Worm (Caenorhabditis elegans) whole organism, L4 larva: ENCODE measurements around the gene K11H3.3.

Experiments used
- ama-1 ChIP-seq: fragments of 150-350 bp; optimal IDR thresholded peaks from 2 replicates; lab custom pipeline; 2014; ENCODE audit warnings: inconsistent platforms, mixed read lengths
- attf-4 ChIP-seq: sonication (generic microtip); optimal IDR thresholded peaks from 3 replicates; lab custom pipeline; 2017; ENCODE audit warnings: missing biosample characterization, missing genetic modification characterization
- lin-1 ChIP-seq: fragments of 200-800 bp; sonication (Bioruptor generic); IDR thresholded peaks from 2 replicates; pipeline ENCODE4 v1.3.6; 2022; ENCODE audit warnings: missing genetic modification reagents, missing genetic modification characterization, missing compliant biosample characterization
- nhr-237 ChIP-seq: sonication (generic microtip); optimal IDR thresholded peaks from 2 replicates; lab custom pipeline; 2017; ENCODE audit warnings: missing biosample characterization, missing genetic modification characterization
- nhr-77 ChIP-seq: fragments of 150-350 bp; optimal IDR thresholded peaks from 2 replicates; lab custom pipeline; 2014; ENCODE audit warnings: missing biosample characterization, missing genetic modification characterization
- rbr-2 ChIP-seq: sonication (generic microtip); optimal IDR thresholded peaks from 2 replicates; lab custom pipeline; 2016; ENCODE audit warnings: missing genotype, missing genetic modification characterization, missing compliant biosample characterization
- zfp-2 ChIP-seq: sonication (generic microtip); optimal IDR thresholded peaks from 2 replicates; lab custom pipeline; 2016; ENCODE audit warnings: mild to moderate bottlenecking, missing genetic modification characterization, missing compliant biosample characterization

- no peak for TF ChIP-seq attf-4 (tag; lab: Kevin White, UChicago)
- TF ChIP-seq nhr-77 (tag; lab: Kevin White, UChicago): no peak
- TF ChIP-seq lin-1 (GFP tag; lab: Robert Waterston, UW): no peak
- no peak for TF ChIP-seq ama-1 (lab: Kevin White, UChicago)
- no peak for TF ChIP-seq nhr-237 (tag; lab: Kevin White, UChicago)
- no peak for TF ChIP-seq zfp-2 (tag; lab: Kevin White, UChicago)
- TF ChIP-seq rbr-2 (tag; lab: Kevin White, UChicago): no peak
Observed at ce11 chrIII:9834888-9835287, 16.8 kb upstream of the K11H3.3 start, which contains the start of gene K11H3.8.
